Worm (Caenorhabditis elegans) whole organism, L4 larva: ENCODE data around the gene pqn-68.

Experiments
- D1046.2 ChIP-seq: fragments of 200-800 bp; sonication (Bioruptor generic); IDR thresholded peaks from 2 replicates; pipeline ENCODE4 v1.3.6; 2022; ENCODE audit warnings: missing genetic modification characterization, missing compliant biosample characterization
- F10B5.3 ChIP-seq: sonication (generic microtip); optimal IDR thresholded peaks from 2 replicates; lab custom pipeline; 2016; ENCODE audit warnings: mild to moderate bottlenecking, missing genetic modification characterization, missing compliant biosample characterization
- T20F7.1 ChIP-seq: fragments of 200-800 bp; sonication (Bioruptor generic); optimal IDR thresholded peaks from 2 replicates; lab custom pipeline; 2018; ENCODE audit warnings: mild to moderate bottlenecking, missing genetic modification characterization, missing compliant biosample characterization
- Y105C5A.15 ChIP-seq: fragments of 200-800 bp; sonication (Bioruptor generic); IDR thresholded peaks from 2 replicates; pipeline ENCODE4 v1.3.6; 2022; ENCODE audit warnings: missing genetic modification characterization, missing compliant biosample characterization
- ZK337.2 ChIP-seq: fragments of 200-800 bp; sonication (Bioruptor generic); IDR thresholded peaks from 2 replicates; pipeline ENCODE4 v1.3.6; 2022; ENCODE audit warnings: missing genetic modification reagents, missing genetic modification characterization, missing compliant biosample characterization
- aha-1 ChIP-seq: fragments of 150-350 bp; peaks from one replicate; lab custom pipeline; 2014; ENCODE audit warnings: missing biosample characterization, missing genetic modification characterization
- aly-2 ChIP-seq: sonication (generic microtip); optimal IDR thresholded peaks from 2 replicates; lab custom pipeline; 2018; ENCODE audit warnings: missing biosample characterization, missing genetic modification characterization
- arid-1 ChIP-seq: fragments of 200-800 bp; sonication (Bioruptor generic); conservative IDR thresholded peaks from 2 replicates; pipeline ENCODE4 v1.3.6; 2022; ENCODE audit warnings: missing genetic modification reagents, missing genetic modification characterization, missing compliant biosample characterization
- ceh-28 ChIP-seq: fragments of 150-350 bp; optimal IDR thresholded peaks from 2 replicates; lab custom pipeline; 2014; ENCODE audit warnings: missing biosample characterization, missing genetic modification reagents, missing genetic modification characterization
- ces-1 ChIP-seq: fragments of 150-350 bp; sonication (generic microtip); optimal IDR thresholded peaks from 4 replicates; lab custom pipeline; 2014; ENCODE audit warnings: missing biosample characterization, missing genetic modification reagents, missing genetic modification characterization
- cey-2 ChIP-seq: sonication (generic microtip); optimal IDR thresholded peaks from 3 replicates; lab custom pipeline; 2017; ENCODE audit warnings: missing genetic modification characterization, mild to moderate bottlenecking, missing compliant biosample characterization, antibody characterized with exemption, borderline replicate concordance; ENCODE audit not compliant: insufficient read depth
- daf-16 ChIP-seq, 3 experiments: sonication (generic microtip); optimal IDR thresholded peaks; 2 replicates each; lab custom pipeline; 2016 to 2017; ENCODE audit warnings: missing genetic modification characterization in 3 of 3, missing genetic modification reagents in 3 of 3, mild to moderate bottlenecking in 2 of 3, missing compliant biosample characterization in 2 of 3, missing biosample characterization in 1 of 3, moderate library complexity in 1 of 3
- dmd-6 ChIP-seq: fragments of 200-800 bp; sonication (Bioruptor generic); IDR thresholded peaks from 2 replicates; pipeline ENCODE4 v1.3.6; 2022; ENCODE audit warnings: missing genetic modification reagents, missing genetic modification characterization, missing compliant biosample characterization
- dmd-9 ChIP-seq: fragments of 200-800 bp; sonication (Bioruptor generic); IDR thresholded peaks from 2 replicates; pipeline ENCODE4 v1.3.6; 2022; ENCODE audit warnings: missing genetic modification reagents, missing genetic modification characterization, missing compliant biosample characterization
- dpl-1 ChIP-seq: fragments of 150-350 bp; optimal IDR thresholded peaks from 2 replicates; lab custom pipeline; 2014; ENCODE audit warnings: missing biosample characterization, missing genetic modification reagents, missing genetic modification characterization
- dve-1 ChIP-seq: sonication (generic microtip); optimal IDR thresholded peaks from 2 replicates; lab custom pipeline; 2017; ENCODE audit warnings: antibody characterized with exemption, mild to moderate bottlenecking, missing genetic modification characterization, missing compliant biosample characterization; ENCODE audit not compliant: insufficient read depth
- egl-43 ChIP-seq: fragments of 200-800 bp; sonication (Bioruptor generic); IDR thresholded peaks from 2 replicates; pipeline ENCODE4 v1.3.6; 2022; ENCODE audit warnings: missing genetic modification reagents, missing genetic modification characterization, missing compliant biosample characterization
- hif-1 ChIP-seq, 2 experiments: sonication (generic microtip); optimal IDR thresholded peaks; 2 replicates each; lab custom pipeline; 2016 to 2017; ENCODE audit warnings: missing compliant biosample characterization in 2 of 2, missing genetic modification characterization in 2 of 2, missing genetic modification reagents in 2 of 2, missing genotype in 2 of 2, mild to moderate bottlenecking in 1 of 2
- hlh-30 ChIP-seq: sonication (generic microtip); optimal IDR thresholded peaks from 2 replicates; lab custom pipeline; 2017; ENCODE audit warnings: antibody characterized with exemption, mild to moderate bottlenecking, missing genetic modification characterization, missing compliant biosample characterization; ENCODE audit not compliant: insufficient read depth
- lin-1 ChIP-seq: fragments of 200-800 bp; sonication (Bioruptor generic); IDR thresholded peaks from 2 replicates; pipeline ENCODE4 v1.3.6; 2022; ENCODE audit warnings: missing genetic modification reagents, missing genetic modification characterization, missing compliant biosample characterization
- lin-29 ChIP-seq: fragments of 200-800 bp; sonication (Bioruptor generic); IDR thresholded peaks from 2 replicates; pipeline ENCODE4 v1.3.6; 2022; ENCODE audit warnings: missing genetic modification reagents, missing genetic modification characterization, missing compliant biosample characterization
- lin-39 ChIP-seq: fragments of 150-350 bp; optimal IDR thresholded peaks from 2 replicates; lab custom pipeline; 2014; ENCODE audit warnings: missing biosample characterization, missing genetic modification reagents, missing genetic modification characterization
- lsy-2 ChIP-seq, 2 experiments: fragments of 150-350 bp in 1 of 2; sonication (generic microtip) in 1 of 2; optimal IDR thresholded peaks; 2 replicates each; lab custom pipeline; 2014 to 2017; ENCODE audit warnings: missing biosample characterization in 2 of 2, missing genetic modification characterization in 2 of 2
- madf-5 ChIP-seq, 2 experiments: fragments of 200-800 bp; sonication (Bioruptor generic); IDR thresholded peaks; 2 replicates each; pipeline ENCODE4 v1.3.6; 2022; ENCODE audit warnings: missing compliant biosample characterization in 2 of 2, missing genetic modification characterization in 2 of 2
- mdl-1 ChIP-seq, 2 experiments: fragments of 150-350 bp in 1 of 2; sonication (generic microtip) in 1 of 2; optimal IDR thresholded peaks; 2 replicates each; lab custom pipeline; 2014 to 2017; ENCODE audit warnings: missing biosample characterization in 2 of 2, missing genetic modification characterization in 2 of 2
- mdt-29 ChIP-seq: fragments of 200-800 bp; sonication (Bioruptor generic); IDR thresholded peaks from 2 replicates; pipeline ENCODE4 v1.3.6; 2022; ENCODE audit warnings: missing genetic modification reagents, missing genetic modification characterization, missing compliant biosample characterization
- mes-2 ChIP-seq: sonication (generic microtip); optimal IDR thresholded peaks from 2 replicates; lab custom pipeline; 2016; ENCODE audit warnings: missing genotype, mild to moderate bottlenecking, missing genetic modification characterization, missing compliant biosample characterization; ENCODE audit not compliant: poor library complexity, severe bottlenecking
- nhr-11 ChIP-seq: fragments of 150-350 bp; optimal IDR thresholded peaks from 2 replicates; lab custom pipeline; 2014; ENCODE audit warnings: missing biosample characterization, missing genetic modification characterization
- nhr-111 ChIP-seq: fragments of 200-800 bp; sonication (Bioruptor generic); optimal IDR thresholded peaks from 2 replicates; lab custom pipeline; 2018; ENCODE audit warnings: mild to moderate bottlenecking, missing genetic modification characterization, missing compliant biosample characterization
- nhr-237 ChIP-seq: sonication (generic microtip); optimal IDR thresholded peaks from 2 replicates; lab custom pipeline; 2017; ENCODE audit warnings: missing biosample characterization, missing genetic modification characterization
- nhr-41 ChIP-seq: fragments of 200-800 bp; sonication (Bioruptor generic); IDR thresholded peaks from 2 replicates; pipeline ENCODE4 v1.3.6; 2022; ENCODE audit warnings: missing genetic modification reagents, missing genetic modification characterization, missing compliant biosample characterization
- nhr-48 ChIP-seq: sonication (generic microtip); optimal IDR thresholded peaks from 2 replicates; lab custom pipeline; 2016; ENCODE audit warnings: mild to moderate bottlenecking, missing genetic modification characterization, missing compliant biosample characterization
- nhr-6 ChIP-seq: fragments of 150-350 bp; optimal IDR thresholded peaks from 2 replicates; lab custom pipeline; 2014; ENCODE audit warnings: missing biosample characterization, missing genetic modification characterization
- pha-4 ChIP-seq, 2 experiments: fragments of 150-350 bp in 1 of 2; fragments of 200-800 bp in 1 of 2; sonication (Bioruptor generic) in 1 of 2; IDR thresholded peaks in 1 of 2; optimal IDR thresholded peaks in 1 of 2; 2 replicates each; pipeline versions ENCODE4 v1.3.6 to Lab custom; 2014 to 2022; ENCODE audit warnings: missing genetic modification characterization in 2 of 2, missing genetic modification reagents in 2 of 2, missing biosample characterization in 1 of 2, missing compliant biosample characterization in 1 of 2
- pqm-1 ChIP-seq: sonication (generic microtip); optimal IDR thresholded peaks from 2 replicates; lab custom pipeline; 2017; ENCODE audit warnings: missing biosample characterization, missing genetic modification characterization
- sdz-12 ChIP-seq: fragments of 200-800 bp; sonication (Bioruptor generic); optimal IDR thresholded peaks from 2 replicates; lab custom pipeline; 2018; ENCODE audit warnings: mild to moderate bottlenecking, missing genetic modification characterization, missing compliant biosample characterization
- skn-1 ChIP-seq: fragments of 150-350 bp; optimal IDR thresholded peaks from 2 replicates; lab custom pipeline; 2014; ENCODE audit warnings: missing biosample characterization, missing genetic modification characterization
- spr-3 ChIP-seq: fragments of 200-800 bp; sonication (Bioruptor generic); optimal IDR thresholded peaks from 2 replicates; lab custom pipeline; 2018; ENCODE audit warnings: mild to moderate bottlenecking, missing genetic modification characterization, missing compliant biosample characterization
- tag-97 ChIP-seq: fragments of 200-800 bp; sonication (Bioruptor generic); IDR thresholded peaks from 2 replicates; pipeline ENCODE4 v1.3.6; 2022; ENCODE audit warnings: missing genetic modification characterization, missing compliant biosample characterization
- unc-130 ChIP-seq: sonication (generic microtip); optimal IDR thresholded peaks from 2 replicates; lab custom pipeline; 2016; ENCODE audit warnings: missing genetic modification reagents, missing genetic modification characterization, missing compliant biosample characterization
- zfp-2 ChIP-seq: sonication (generic microtip); optimal IDR thresholded peaks from 2 replicates; lab custom pipeline; 2016; ENCODE audit warnings: mild to moderate bottlenecking, missing genetic modification characterization, missing compliant biosample characterization
- zip-11 ChIP-seq: fragments of 200-800 bp; sonication (Bioruptor generic); IDR thresholded peaks from 2 replicates; pipeline ENCODE4 v1.3.6; 2022; ENCODE audit warnings: missing genetic modification characterization, missing compliant biosample characterization
- ztf-11 ChIP-seq: fragments of 150-350 bp; optimal IDR thresholded peaks from 2 replicates; lab custom pipeline; 2014; ENCODE audit warnings: missing biosample characterization, missing genetic modification characterization

pqn-68 gene

ce11 chrV:12952287-12952686 lies at the start of gene pqn-68:
Gene pqn-68 (plus strand): TSS chrV:12952636.
- TF ChIP-seq mdl-1 (tag; optimal IDR thresholded peaks at IDR 0.05; lab: Kevin White, UChicago) (no peak), arid-1 (GFP tag; lab: Robert Waterston, UW) (no peak), lin-39 (no peak), ces-1 (GFP tag; lab: Kevin White, UChicago) (no peak), pqm-1 (tag; lab: Kevin White, UChicago) (no peak), T20F7.1 (GFP tag; lab: Kevin White, UChicago) (peak; percentile 92), F10B5.3 (tag; lab: Kevin White, UChicago) (no peak), dve-1 (tag; lab: Kevin White, UChicago) (peak; percentile 17), lin-29 (GFP tag; lab: Robert Waterston, UW) (no peak), ceh-28 (tag; lab: Kevin White, UChicago) (no peak), zfp-2 (tag; lab: Kevin White, UChicago) (no peak), mes-2 (peak; percentile 85), mdt-29 (no peak), daf-16 (GFP tag; optimal IDR thresholded peaks at IDR 0.05; lab: Kevin White, UChicago) (no peak), daf-16 (tag; optimal IDR thresholded peaks at IDR 0.05; lab: Kevin White, UChicago) (peak; percentile 6), cey-2 (tag; lab: Kevin White, UChicago) (no peak), sdz-12 (GFP tag; lab: Kevin White, UChicago) (no peak), Y105C5A.15 (no peak), ztf-11 (tag; lab: Kevin White, UChicago) (no peak), egl-43 (GFP tag; lab: Robert Waterston, UW) (no peak), spr-3 (no peak), ZK337.2 (no peak), lsy-2 (tag; optimal IDR thresholded peaks at IDR 0.05; lab: Kevin White, UChicago) (peak in 1 of 2 experiments; percentile 55), nhr-237 (tag; lab: Kevin White, UChicago) (no peak), dpl-1 (peak; percentile 25), D1046.2 (GFP tag; lab: Robert Waterston, UW) (no peak), hif-1 (tag; optimal IDR thresholded peaks at IDR 0.05; lab: Kevin White, UChicago) (peak in 1 of 2 experiments; percentile 8), unc-130 (GFP tag; lab: Kevin White, UChicago) (no peak), aly-2 (tag; lab: Kevin White, UChicago) (no peak), aha-1 (tag; lab: Kevin White, UChicago) (peak; percentile 71), dmd-6 (GFP tag; lab: Robert Waterston, UW) (no peak), dmd-9 (GFP tag; lab: Robert Waterston, UW) (no peak), tag-97 (GFP tag; lab: Robert Waterston, UW) (no peak), skn-1 (tag; lab: Kevin White, UChicago) (no peak), nhr-11 (no peak), nhr-111 (GFP tag; lab: Kevin White, UChicago) (no peak), zip-11 (GFP tag; lab: Robert Waterston, UW) (no peak), nhr-6 (tag; lab: Kevin White, UChicago) (peak; percentile 80), nhr-41 (GFP tag; lab: Robert Waterston, UW) (no peak), lin-1 (GFP tag; lab: Robert Waterston, UW) (no peak), madf-5 (GFP tag; IDR thresholded peaks at IDR 0.05; lab: Robert Waterston, UW) (no peak), pha-4 (GFP tag; IDR thresholded peaks at IDR 0.05; lab: Robert Waterston, UW) (no peak), pha-4 (tag; optimal IDR thresholded peaks at IDR 0.05; lab: Kevin White, UChicago) (no peak), nhr-48 (no peak), hlh-30 (tag; lab: Kevin White, UChicago) (peak; percentile 8)
